Fruit fly (Drosophila melanogaster) whole organism, embryonic: ENCODE data around the gene CG32797.

Source experiments
- ind ChIP-seq: fragments of 200-800 bp; sonication (Bioruptor generic); optimal IDR thresholded peaks from 3 replicates; lab custom pipeline; 2016; ENCODE audit warnings: missing biosample characterization, missing genetic modification characterization
- zen2 ChIP-seq: fragments of 200-800 bp; sonication (Bioruptor generic); IDR thresholded peaks from 3 replicates; pipeline ENCODE4 v1.3.6; 2022; ENCODE audit warnings: missing biosample characterization, missing genetic modification characterization; ENCODE audit not compliant: partially characterized antibody

DNA sequence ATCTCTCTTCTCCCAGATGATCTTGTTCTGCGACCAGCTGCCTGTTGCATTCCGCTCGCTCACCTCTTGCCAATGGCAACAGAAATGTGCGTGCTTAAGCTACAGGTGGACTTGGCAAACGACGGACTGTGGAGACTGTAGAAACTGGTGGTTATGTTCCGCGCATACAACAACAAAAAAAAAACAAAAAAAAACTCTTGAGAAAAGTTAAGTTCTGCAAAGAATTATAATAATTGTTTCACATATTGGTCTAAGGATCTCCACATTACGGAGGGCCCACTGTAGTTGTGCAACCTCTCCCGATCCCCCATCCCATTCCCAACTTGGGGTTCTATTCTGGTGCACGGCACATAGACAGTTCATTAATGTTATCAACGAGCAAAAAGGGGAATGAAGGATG lies 42.9 kb upstream of the CG32797 start:
- peak; percentile 67 for TF ChIP-seq ind (GFP tag; lab: Kevin White, UChicago)
- no peak for TF ChIP-seq zen2
